Worm (Caenorhabditis elegans) whole organism, mixed stage, embryonic: ENCODE results near the gene srab-25.

Experiments used
- M03D4.4 ChIP-seq: sonication (generic microtip); optimal IDR thresholded peaks from 2 replicates; lab custom pipeline; 2017; ENCODE audit warnings: mild to moderate bottlenecking, missing genetic modification characterization, missing compliant biosample characterization
- bed-3 ChIP-seq: fragments of 200-800 bp; sonication (Bioruptor generic); optimal IDR thresholded peaks from 3 replicates; lab custom pipeline; 2018; ENCODE audit warnings: mild to moderate bottlenecking, missing genetic modification characterization, moderate library complexity, missing compliant biosample characterization
- blmp-1 ChIP-seq: fragments of 150-350 bp; optimal IDR thresholded peaks from 2 replicates; lab custom pipeline; 2014; ENCODE audit warnings: missing biosample characterization, missing genetic modification characterization
- ceh-39 ChIP-seq: fragments of 150-350 bp; optimal IDR thresholded peaks from 2 replicates; lab custom pipeline; 2014; ENCODE audit warnings: missing biosample characterization, missing genetic modification characterization
- ceh-43 ChIP-seq: fragments of 200-800 bp; sonication (Bioruptor generic); optimal IDR thresholded peaks from 2 replicates; lab custom pipeline; 2018; ENCODE audit warnings: mild to moderate bottlenecking, missing genetic modification characterization, moderate library complexity, missing compliant biosample characterization
- ceh-83 ChIP-seq: fragments of 200-800 bp; sonication (Bioruptor generic); optimal IDR thresholded peaks from 2 replicates; lab custom pipeline; 2018; ENCODE audit warnings: mild to moderate bottlenecking, missing genetic modification characterization, missing compliant biosample characterization
- ces-1 ChIP-seq: fragments of 150-350 bp; optimal IDR thresholded peaks from 2 replicates; lab custom pipeline; 2014; ENCODE audit warnings: missing biosample characterization, missing genetic modification reagents, missing genetic modification characterization
- cnd-1 ChIP-seq: fragments of 200-800 bp; sonication (Bioruptor generic); optimal IDR thresholded peaks from 2 replicates; lab custom pipeline; 2018; ENCODE audit warnings: mild to moderate bottlenecking, missing genetic modification characterization, missing compliant biosample characterization
- drap-1 ChIP-seq: fragments of 200-800 bp; sonication (Bioruptor generic); optimal IDR thresholded peaks from 3 replicates; lab custom pipeline; 2018; ENCODE audit warnings: mild to moderate bottlenecking, missing genetic modification characterization, missing compliant biosample characterization
- elt-1 ChIP-seq: sonication (generic microtip); optimal IDR thresholded peaks from 2 replicates; lab custom pipeline; 2017; ENCODE audit warnings: missing genetic modification characterization, mild to moderate bottlenecking, missing compliant biosample characterization, antibody characterized with exemption, moderate library complexity, borderline replicate concordance; ENCODE audit not compliant: insufficient read depth
- elt-3 ChIP-seq: fragments of 150-350 bp; optimal IDR thresholded peaks from 2 replicates; lab custom pipeline; 2014; ENCODE audit warnings: missing biosample characterization, missing genetic modification characterization
- flh-1 ChIP-seq: fragments of 200-800 bp; sonication (Bioruptor generic); optimal IDR thresholded peaks from 2 replicates; lab custom pipeline; 2018; ENCODE audit warnings: mild to moderate bottlenecking, missing genetic modification characterization, moderate library complexity, missing compliant biosample characterization
- ham-2 ChIP-seq: fragments of 200-800 bp; sonication (Bioruptor generic); optimal IDR thresholded peaks from 2 replicates; lab custom pipeline; 2018; ENCODE audit warnings: mild to moderate bottlenecking, missing genetic modification characterization, missing compliant biosample characterization
- hlh-1 ChIP-seq: fragments of 150-350 bp; optimal IDR thresholded peaks from 2 replicates; lab custom pipeline; 2014; ENCODE audit warnings: missing biosample characterization, missing genetic modification reagents, missing genetic modification characterization
- lin-13 ChIP-seq: fragments of 150-350 bp; optimal IDR thresholded peaks from 2 replicates; lab custom pipeline; 2014; ENCODE audit warnings: missing biosample characterization, missing genetic modification characterization
- lin-32 ChIP-seq: fragments of 200-800 bp; sonication (Bioruptor generic); optimal IDR thresholded peaks from 2 replicates; lab custom pipeline; 2018; ENCODE audit warnings: mild to moderate bottlenecking, missing genetic modification characterization, missing compliant biosample characterization
- lsy-2 ChIP-seq: fragments of 150-350 bp; optimal IDR thresholded peaks from 2 replicates; lab custom pipeline; 2014; ENCODE audit warnings: missing biosample characterization, missing genetic modification characterization
- mls-2 ChIP-seq: sonication (generic microtip); optimal IDR thresholded peaks from 2 replicates; lab custom pipeline; 2016; ENCODE audit warnings: mild to moderate bottlenecking, missing genetic modification characterization, moderate library complexity, missing compliant biosample characterization
- nhr-12 ChIP-seq: fragments of 150-350 bp; optimal IDR thresholded peaks from 2 replicates; lab custom pipeline; 2014; ENCODE audit warnings: missing biosample characterization, missing genetic modification characterization
- nhr-2 ChIP-seq: fragments of 150-350 bp; optimal IDR thresholded peaks from 2 replicates; lab custom pipeline; 2014; ENCODE audit warnings: missing biosample characterization, missing genetic modification characterization
- nhr-237 ChIP-seq: fragments of 150-350 bp; optimal IDR thresholded peaks from 2 replicates; lab custom pipeline; 2014; ENCODE audit warnings: missing biosample characterization, missing genetic modification characterization
- nhr-28 ChIP-seq: fragments of 150-350 bp; optimal IDR thresholded peaks from 2 replicates; lab custom pipeline; 2014; ENCODE audit warnings: missing biosample characterization, missing genetic modification characterization
- nhr-76 ChIP-seq: sonication (generic microtip); optimal IDR thresholded peaks from 2 replicates; lab custom pipeline; 2017; ENCODE audit warnings: missing biosample characterization, missing genetic modification characterization
- pha-4 ChIP-seq: fragments of 150-350 bp; optimal IDR thresholded peaks from 2 replicates; lab custom pipeline; 2018; ENCODE audit warnings: missing biosample characterization, missing genetic modification reagents, missing genetic modification characterization
- sem-2 ChIP-seq: fragments of 200-800 bp; sonication (Bioruptor generic); optimal IDR thresholded peaks from 2 replicates; lab custom pipeline; 2018; ENCODE audit warnings: mild to moderate bottlenecking, missing genetic modification characterization, missing compliant biosample characterization
- snpc-4 ChIP-seq: fragments of 150-350 bp; optimal IDR thresholded peaks from 2 replicates; lab custom pipeline; 2014; ENCODE audit warnings: missing biosample characterization, missing genetic modification characterization
- tbx-8 ChIP-seq: fragments of 200-800 bp; sonication (Bioruptor generic); optimal IDR thresholded peaks from 2 replicates; lab custom pipeline; 2018; ENCODE audit warnings: mild to moderate bottlenecking, missing genetic modification characterization, moderate library complexity, missing compliant biosample characterization
- unc-120 ChIP-seq: sonication (generic microtip); optimal IDR thresholded peaks from 2 replicates; lab custom pipeline; 2017; ENCODE audit warnings: missing genetic modification characterization, missing compliant biosample characterization; ENCODE audit not compliant: poor library complexity, severe bottlenecking
- unc-62 ChIP-seq: fragments of 150-350 bp; optimal IDR thresholded peaks from 2 replicates; lab custom pipeline; 2014; ENCODE audit warnings: missing biosample characterization, missing genetic modification reagents, missing genetic modification characterization
- zip-8 ChIP-seq: fragments of 150-350 bp; optimal IDR thresholded peaks from 2 replicates; lab custom pipeline; 2014; ENCODE audit warnings: missing biosample characterization, missing genetic modification characterization
- ztf-11 ChIP-seq: fragments of 150-350 bp; optimal IDR thresholded peaks from 2 replicates; lab custom pipeline; 2014; ENCODE audit warnings: missing biosample characterization, missing genetic modification characterization

srab-25 gene

DNA sequence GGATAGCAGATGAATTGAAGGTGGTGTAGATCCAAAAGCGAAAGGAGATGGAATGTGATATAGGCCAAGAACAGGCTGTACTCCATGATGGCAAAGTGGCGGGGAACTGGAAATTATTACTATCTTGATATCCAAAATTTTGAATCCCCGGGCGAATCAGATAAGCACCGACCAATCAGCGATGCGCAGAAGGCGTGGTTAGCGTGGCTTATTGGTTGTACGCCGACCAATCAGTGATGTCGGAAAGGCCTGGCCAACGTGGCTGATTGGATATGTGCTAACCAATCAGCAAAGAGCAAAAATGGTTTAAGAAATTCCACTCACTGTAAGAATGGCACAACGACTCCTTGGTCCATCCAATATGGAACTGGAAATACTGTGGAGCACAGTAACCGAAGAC, 39.0 kb upstream of the srab-25 start:
- TF ChIP-seq lsy-2 (tag; lab: Kevin White, UChicago) = no peak
- no peak for TF ChIP-seq zip-8 (tag; lab: Kevin White, UChicago)
- TF ChIP-seq unc-120 (tag; lab: Kevin White, UChicago) = no peak
- TF ChIP-seq snpc-4 (tag; lab: Kevin White, UChicago) = no peak
- TF ChIP-seq cnd-1 (tag; lab: Kevin White, UChicago) = no peak
- TF ChIP-seq nhr-2 (tag; lab: Kevin White, UChicago) = no peak
- no peak for TF ChIP-seq ceh-83 (GFP tag; lab: Kevin White, UChicago)
- no peak for TF ChIP-seq nhr-76 (tag; lab: Kevin White, UChicago)
- TF ChIP-seq ceh-43 (GFP tag; lab: Kevin White, UChicago) = no peak
- TF ChIP-seq, all 35 proteins: peak for 0

DNA sequence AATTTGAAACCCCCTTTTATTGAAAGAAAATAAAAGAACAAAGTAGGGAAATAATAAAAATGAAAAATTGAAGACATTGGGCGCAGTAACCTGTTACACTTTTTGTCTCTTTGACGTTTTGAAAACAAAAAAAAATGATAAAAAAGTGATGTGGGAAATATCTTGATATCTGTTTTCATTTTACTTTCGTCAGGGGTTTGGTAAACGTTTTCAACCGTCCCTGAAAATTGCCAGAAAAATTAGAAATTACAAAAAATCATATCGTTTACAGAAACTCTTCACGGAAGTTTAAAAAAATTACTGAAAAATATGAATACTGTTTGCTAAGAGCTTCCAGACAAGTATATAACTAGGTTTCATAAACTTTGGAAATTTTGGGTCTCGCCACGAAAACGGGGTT, 38.2 kb upstream of the srab-25 start, which contains the start of gene F36H9.4:
Gene F36H9.4, minus strand, starts transcription at position 101 of the 400 bp plus-strand sequence.
- no peak for TF ChIP-seq tbx-8 (GFP tag; lab: Kevin White, UChicago)
- no peak for TF ChIP-seq ceh-83 (GFP tag; lab: Kevin White, UChicago)
- TF ChIP-seq blmp-1 (tag; lab: Kevin White, UChicago) = no peak
- TF ChIP-seq elt-3 (tag; lab: Kevin White, UChicago) = no peak
- TF ChIP-seq nhr-76 (tag; lab: Kevin White, UChicago) = no peak
- no peak for TF ChIP-seq nhr-237
- no peak for TF ChIP-seq ceh-39 (tag; lab: Kevin White, UChicago)
- no peak for TF ChIP-seq hlh-1 (tag; lab: Kevin White, UChicago)
- TF ChIP-seq lin-13 (tag; lab: Kevin White, UChicago) = no peak
- TF ChIP-seq snpc-4 (tag; lab: Kevin White, UChicago) = no peak
- no peak for TF ChIP-seq lsy-2 (tag; lab: Kevin White, UChicago)
- no peak for TF ChIP-seq ham-2 (GFP tag; lab: Kevin White, UChicago)
- TF ChIP-seq M03D4.4 (tag; lab: Kevin White, UChicago) = no peak
- no peak for TF ChIP-seq mls-2 (tag; lab: Kevin White, UChicago)
- TF ChIP-seq nhr-12 (tag; lab: Kevin White, UChicago) = no peak
- TF ChIP-seq flh-1 (GFP tag; lab: Kevin White, UChicago) = no peak

DNA sequence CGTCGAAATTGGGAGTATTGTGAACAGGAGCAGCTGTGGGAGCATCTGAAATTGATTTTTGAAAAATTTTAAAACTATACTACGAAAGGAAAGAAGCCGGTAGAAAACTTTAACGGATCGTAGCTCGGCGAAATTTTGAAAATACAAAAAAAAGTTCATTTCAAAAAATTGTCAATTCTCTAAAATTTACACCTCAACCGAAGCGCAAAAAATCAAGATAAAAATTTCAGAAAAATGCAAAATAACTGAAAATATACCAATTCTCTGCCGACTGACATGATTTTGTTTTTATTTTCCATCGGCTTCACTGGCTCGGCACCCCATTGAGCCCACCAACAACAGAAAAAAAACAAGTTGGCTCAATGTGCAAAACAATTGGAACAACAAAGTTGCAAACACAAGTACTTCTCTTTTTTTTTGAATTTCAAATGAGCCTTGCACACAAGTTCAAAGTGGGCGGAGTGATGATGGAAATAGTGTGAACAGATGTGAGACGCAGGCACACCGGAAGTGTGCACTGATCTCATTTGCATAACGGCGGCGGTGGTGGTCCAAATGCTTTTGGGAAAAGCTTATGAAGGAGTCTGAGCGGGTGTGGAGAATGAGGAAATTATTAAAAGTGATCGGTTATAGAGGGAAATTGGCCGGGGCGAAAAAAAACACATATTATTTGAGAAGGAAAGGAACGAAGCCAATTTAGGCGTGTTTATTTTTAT, 34.1 kb upstream of the srab-25 start, which contains the start of gene F36H9.7:
Gene F36H9.7, minus strand, starts transcription at position 51 of the 716 bp plus-strand sequence.
- TF ChIP-seq nhr-237 (no peak), ham-2 (GFP tag; lab: Kevin White, UChicago) (no peak), ces-1 (GFP tag; lab: Kevin White, UChicago) (peak; percentile 78), hlh-1 (tag; lab: Kevin White, UChicago) (no peak)

DNA sequence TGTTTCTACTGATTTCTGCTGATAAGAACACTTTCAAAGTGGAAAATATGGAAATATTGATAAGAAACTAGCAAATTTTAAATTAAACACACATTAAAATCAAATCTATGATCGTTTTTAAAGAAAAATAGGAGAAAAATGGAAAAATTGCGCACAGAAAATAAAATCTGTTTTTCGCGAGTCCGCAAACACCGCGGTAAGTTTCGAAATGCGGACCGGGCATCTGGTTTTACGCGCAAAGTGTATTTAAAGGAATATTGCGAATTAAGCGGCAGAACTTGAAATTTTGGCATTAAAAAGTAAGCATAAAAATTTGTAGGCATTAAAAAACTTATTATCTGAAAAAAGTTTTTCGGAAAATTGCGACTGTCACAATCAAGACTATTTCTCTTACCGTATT, 32.1 kb upstream of the srab-25 start:
- TF ChIP-seq cnd-1 (tag; lab: Kevin White, UChicago) (no peak), mls-2 (tag; lab: Kevin White, UChicago) (no peak), flh-1 (GFP tag; lab: Kevin White, UChicago) (no peak), lin-32 (GFP tag; lab: Kevin White, UChicago) (no peak), ces-1 (GFP tag; lab: Kevin White, UChicago) (no peak), sem-2 (no peak), nhr-76 (tag; lab: Kevin White, UChicago) (no peak), ceh-39 (tag; lab: Kevin White, UChicago) (no peak), nhr-28 (tag; lab: Kevin White, UChicago) (no peak), unc-62 (no peak), elt-1 (tag; lab: Kevin White, UChicago) (no peak), drap-1 (no peak), nhr-2 (tag; lab: Kevin White, UChicago) (no peak), lin-13 (tag; lab: Kevin White, UChicago) (no peak), ztf-11 (tag; lab: Kevin White, UChicago) (no peak), elt-3 (tag; lab: Kevin White, UChicago) (no peak), bed-3 (GFP tag; lab: Kevin White, UChicago) (no peak), pha-4 (tag; lab: Kevin White, UChicago) (no peak), zip-8 (tag; lab: Kevin White, UChicago) (no peak)
- TF ChIP-seq, all 35 proteins: peak for 0
